Fruit fly (Drosophila melanogaster) whole organism: ENCODE data around the gene SPARC.

Experiments used
- CG8478 ChIP-seq: fragments of >200 bp; optimal IDR thresholded peaks from 2 replicates; lab custom pipeline; 2018; ENCODE audit warnings: inconsistent platforms
- Dll ChIP-seq: fragments of >200 bp; optimal IDR thresholded peaks from 2 replicates; lab custom pipeline; 2017
- pan ChIP-seq: fragments of >200 bp; optimal IDR thresholded peaks from 2 replicates; lab custom pipeline; 2017
- psq ChIP-seq: fragments of >200 bp; optimal IDR thresholded peaks from 2 replicates; lab custom pipeline; 2017
- usp ChIP-seq: fragments of >200 bp; optimal IDR thresholded peaks from 2 replicates; lab custom pipeline; 2017; ENCODE audit warnings: missing biosample characterization, missing genetic modification characterization, mixed read lengths

- TF ChIP-seq psq (lab: Kevin White, UChicago) (no peak), pan (no peak), usp (GFP tag; lab: Kevin White, UChicago) (no peak), CG8478 (lab: Kevin White, UChicago) (no peak), Dll (lab: Kevin White, UChicago) (no peak)
Measured at dm6 chr3R:26915463-26915925, 43.7 kb upstream of the SPARC start, which contains the start of gene CG46339.
